Worm (Caenorhabditis elegans) whole organism, L4 larva: ENCODE measurements around the gene C03F11.2.

ENCODE experiments used
- D1046.2 ChIP-seq: fragments of 200-800 bp; sonication (Bioruptor generic); IDR thresholded peaks from 2 replicates; pipeline ENCODE4 v1.3.6; 2022; ENCODE audit warnings: missing genetic modification characterization, missing compliant biosample characterization
- F49E8.2 ChIP-seq: sonication (generic microtip); optimal IDR thresholded peaks from 2 replicates; lab custom pipeline; 2016; ENCODE audit warnings: missing compliant biosample characterization, mild to moderate bottlenecking, missing genetic modification characterization, borderline replicate concordance
- Y5F2A.4 ChIP-seq: fragments of 200-800 bp; sonication (Bioruptor generic); optimal IDR thresholded peaks from 2 replicates; lab custom pipeline; 2018; ENCODE audit warnings: mild to moderate bottlenecking, missing genetic modification characterization, missing compliant biosample characterization
- ceh-28 ChIP-seq: fragments of 150-350 bp; optimal IDR thresholded peaks from 2 replicates; lab custom pipeline; 2014; ENCODE audit warnings: missing biosample characterization, missing genetic modification reagents, missing genetic modification characterization
- lin-13 ChIP-seq: fragments of 150-350 bp; optimal IDR thresholded peaks from 2 replicates; lab custom pipeline; 2014; ENCODE audit warnings: missing biosample characterization, missing genetic modification reagents, missing genetic modification characterization
- nhr-111 ChIP-seq: fragments of 200-800 bp; sonication (Bioruptor generic); optimal IDR thresholded peaks from 2 replicates; lab custom pipeline; 2018; ENCODE audit warnings: mild to moderate bottlenecking, missing genetic modification characterization, missing compliant biosample characterization
- nhr-28 ChIP-seq: fragments of 150-350 bp; optimal IDR thresholded peaks from 2 replicates; lab custom pipeline; 2014; ENCODE audit warnings: missing biosample characterization, missing genetic modification characterization
- nhr-42 ChIP-seq: fragments of 200-800 bp; sonication (Bioruptor generic); IDR thresholded peaks from 2 replicates; pipeline ENCODE4 v1.3.6; 2022; ENCODE audit warnings: missing genetic modification characterization, missing compliant biosample characterization
- nhr-48 ChIP-seq: sonication (generic microtip); optimal IDR thresholded peaks from 2 replicates; lab custom pipeline; 2016; ENCODE audit warnings: mild to moderate bottlenecking, missing genetic modification characterization, missing compliant biosample characterization
- pqm-1 ChIP-seq: sonication (generic microtip); optimal IDR thresholded peaks from 2 replicates; lab custom pipeline; 2017; ENCODE audit warnings: missing biosample characterization, missing genetic modification characterization
- unc-39 ChIP-seq: sonication (generic microtip); optimal IDR thresholded peaks from 2 replicates; lab custom pipeline; 2017; ENCODE audit warnings: missing biosample characterization, missing genetic modification characterization
- unc-62 ChIP-seq, 3 experiments: fragments of 150-350 bp in 1 of 3; sonication (generic microtip); optimal IDR thresholded peaks in 2 of 3; peaks in 1 of 3; 1 replicate in 1 of 3; 2 replicates in 2 of 3; lab custom pipeline; 2014 to 2017; ENCODE audit warnings: missing biosample characterization in 3 of 3, missing genetic modification characterization in 3 of 3, missing genetic modification reagents in 3 of 3, missing genotype in 1 of 3
- zip-11 ChIP-seq: fragments of 200-800 bp; sonication (Bioruptor generic); IDR thresholded peaks from 2 replicates; pipeline ENCODE4 v1.3.6; 2022; ENCODE audit warnings: missing genetic modification characterization, missing compliant biosample characterization

- no peak for TF ChIP-seq D1046.2 (GFP tag; lab: Robert Waterston, UW)
- TF ChIP-seq unc-39 (tag; lab: Kevin White, UChicago), result no peak
- TF ChIP-seq zip-11 (GFP tag; lab: Robert Waterston, UW), result no peak
- no peak for TF ChIP-seq nhr-111
- TF ChIP-seq nhr-28 (tag; lab: Kevin White, UChicago), result peak; percentile 45
- TF ChIP-seq nhr-42, result no peak
- TF ChIP-seq ceh-28, result no peak
- peak; percentile 52 for TF ChIP-seq pqm-1 (tag; lab: Kevin White, UChicago)
- TF ChIP-seq nhr-48, result no peak
- no peak for TF ChIP-seq lin-13 (GFP tag; lab: Kevin White, UChicago)
- TF ChIP-seq Y5F2A.4, result no peak
- TF ChIP-seq unc-62 (GFP tag; optimal IDR thresholded peaks at IDR 0.05 in 1 of 2; lab: Kevin White, UChicago), result no peak
- TF ChIP-seq unc-62 (tag; optimal IDR thresholded peaks at IDR 0.05; lab: Kevin White, UChicago), result no peak
- no peak for TF ChIP-seq F49E8.2 (tag; lab: Kevin White, UChicago)
Measured at ce11 chrX:5374742-5375141, 22.5 kb downstream of the C03F11.2 start, which contains the start of gene sek-4.
